Worm (Caenorhabditis elegans) whole organism, L4/young adult: Measurements from ENCODE around the gene Y54G2A.50.

Experiments used
- dao-5 ChIP-seq: sonication (generic microtip); optimal IDR thresholded peaks from 2 replicates; lab custom pipeline; 2016; ENCODE audit warnings: missing genotype, missing genetic modification characterization, moderate library complexity, missing compliant biosample characterization
- him-1 ChIP-seq: sonication (generic microtip); optimal IDR thresholded peaks from 2 replicates; lab custom pipeline; 2016; ENCODE audit warnings: missing genotype, missing genetic modification reagents, missing genetic modification characterization, missing compliant biosample characterization

DNA sequence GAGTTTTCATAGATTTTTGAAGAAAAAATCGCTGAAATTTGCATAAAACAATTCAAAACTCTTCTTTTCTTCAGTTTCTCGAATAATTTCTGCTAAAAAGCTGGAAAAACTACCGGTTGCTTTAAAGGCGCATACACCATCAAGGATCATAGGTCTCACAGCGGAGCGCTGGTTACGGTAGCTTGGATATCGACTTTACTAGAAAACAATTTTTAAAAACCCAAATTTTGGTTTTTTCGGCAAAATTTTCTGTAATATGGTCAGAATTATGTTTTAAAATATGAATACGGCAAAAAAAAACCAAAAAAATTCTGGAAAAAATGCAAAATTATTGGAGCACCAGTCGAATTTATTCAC lies 24.4 kb upstream of the Y54G2A.50 start:
- no peak for TF ChIP-seq him-1 (tag; lab: Kevin White, UChicago)
- TF ChIP-seq dao-5: no peak
